Worm (Caenorhabditis elegans): ENCODE measurements around the gene nono-1.

DNA sequence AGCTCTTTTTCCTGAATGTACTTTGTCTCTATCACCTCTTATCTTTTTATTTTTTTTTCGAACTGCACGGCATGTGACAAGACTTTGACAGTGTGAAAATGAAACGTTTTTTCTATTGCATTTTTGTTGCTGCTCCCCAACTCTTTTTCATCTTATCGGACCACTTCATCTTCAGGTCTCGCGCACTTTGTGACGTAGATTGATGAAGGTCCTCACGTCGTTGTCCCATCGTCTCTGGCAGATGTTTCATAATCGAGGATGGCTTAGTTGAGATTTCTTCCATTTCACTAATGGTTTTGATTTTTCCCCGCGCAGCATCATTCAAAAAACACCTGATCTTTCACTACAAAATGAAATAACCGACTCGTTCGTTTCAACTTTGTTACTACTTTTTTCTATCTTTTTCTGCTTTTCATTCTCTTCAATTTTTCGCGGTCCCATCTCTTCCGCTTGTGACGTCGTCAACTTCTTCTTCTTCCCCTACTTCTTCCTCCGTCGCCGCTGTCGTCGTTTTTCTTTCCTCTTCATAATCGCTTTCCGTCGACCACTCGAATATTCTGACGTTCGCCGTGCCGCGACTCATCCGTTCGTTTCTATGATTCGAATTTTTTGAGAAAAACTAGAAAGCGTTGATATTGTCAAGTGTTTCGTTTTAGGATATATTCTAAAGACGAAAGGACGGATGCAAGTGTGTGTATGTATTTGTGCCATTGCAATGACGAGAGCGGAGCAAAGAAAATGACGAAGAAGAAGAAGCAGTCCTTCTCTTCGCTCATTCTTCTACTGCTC is 33.3 kb upstream of the nono-1 start, which contains the start of gene T04C9.2:
- TF ChIP-seq unc-62 (GFP tag; optimal IDR thresholded peaks at IDR 0.05): no peak
- no peak for TF ChIP-seq nfya-1 (tag; optimal IDR thresholded peaks at IDR 0.05; ENCODE audit: borderline replicate concordance, insufficient read depth)
- TF ChIP-seq let-607 (tag; optimal IDR thresholded peaks at IDR 0.05): peak in 1 of 2 experiments; percentile 29
- no peak for TF ChIP-seq C06A6.2 (GFP tag; conservative IDR thresholded peaks at IDR 0.05)
- TF ChIP-seq ztf-6 (GFP tag; IDR thresholded peaks at IDR 0.05): no peak
- TF ChIP-seq F57A8.1 (GFP tag; optimal IDR thresholded peaks at IDR 0.05): no peak
- no peak for TF ChIP-seq T07F8.4 (tag; optimal IDR thresholded peaks at IDR 0.05)
- no peak for TF ChIP-seq ekl-4 (GFP tag; IDR thresholded peaks at IDR 0.05)
- TF ChIP-seq let-526 (GFP tag; IDR thresholded peaks at IDR 0.05): no peak
- TF ChIP-seq B0336.3 (GFP tag; IDR thresholded peaks at IDR 0.05): no peak
- no peak for TF ChIP-seq sdz-38 (tag; optimal IDR thresholded peaks at IDR 0.05)
